Worm (Caenorhabditis elegans): ENCODE results near the gene str-52.

Gene str-52

DNA sequence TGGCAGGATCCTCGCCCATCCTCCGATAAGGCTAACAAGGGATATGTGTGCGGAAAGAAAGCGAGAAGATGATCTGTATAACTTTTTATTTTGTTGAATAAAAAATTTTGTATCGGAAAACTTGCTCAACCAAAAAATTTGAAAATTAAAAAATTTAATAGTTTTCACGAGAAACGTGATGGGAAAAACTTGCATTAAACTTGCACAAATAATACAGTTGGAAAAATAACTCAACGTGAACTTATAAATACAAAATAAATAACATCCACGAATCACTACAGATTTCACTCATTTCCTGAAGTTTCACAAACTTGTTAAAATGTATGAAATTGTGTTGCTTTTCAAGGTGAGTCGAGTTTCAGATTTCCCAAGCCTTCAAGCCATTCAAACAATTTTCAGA, 46.9 kb downstream of the str-52 start, which contains the start of gene F36F12.7:
TSS of gene F36F12.7 (plus strand) at position 301 of the 400 bp plus-strand sequence.
- no peak for TF ChIP-seq ama-1 (optimal IDR thresholded peaks at IDR 0.05)
- no peak for TF ChIP-seq elt-3 (tag; optimal IDR thresholded peaks at IDR 0.05)
- no peak for TF ChIP-seq R02D3.7 (tag; optimal IDR thresholded peaks at IDR 0.05)
- no peak for TF ChIP-seq daf-12 (tag; optimal IDR thresholded peaks at IDR 0.05)
- TF ChIP-seq nhr-11 (tag; optimal IDR thresholded peaks at IDR 0.05) = no peak
- TF ChIP-seq sea-2 (GFP tag; optimal IDR thresholded peaks at IDR 0.05) = no peak
- TF ChIP-seq pha-4 (tag; optimal IDR thresholded peaks at IDR 0.05) = no peak
- no peak for TF ChIP-seq nhr-12 (tag; optimal IDR thresholded peaks at IDR 0.05)
- no peak for TF ChIP-seq egl-5 (tag; optimal IDR thresholded peaks at IDR 0.05)
- TF ChIP-seq tbx-2 (tag; optimal IDR thresholded peaks at IDR 0.05) = no peak
- no peak for TF ChIP-seq nhr-43 (tag; optimal IDR thresholded peaks at IDR 0.05; ENCODE audit: poor library complexity, severe bottlenecking)
- TF ChIP-seq nhr-25 (tag; optimal IDR thresholded peaks at IDR 0.05) = no peak
- no peak for TF ChIP-seq ztf-4 (tag; optimal IDR thresholded peaks at IDR 0.05)
- TF ChIP-seq lin-15B (tag; optimal IDR thresholded peaks at IDR 0.05) = no peak
- TF ChIP-seq ceh-9 (tag; optimal IDR thresholded peaks at IDR 0.05) = no peak
- no peak for TF ChIP-seq zag-1 (tag; optimal IDR thresholded peaks at IDR 0.05)

DNA sequence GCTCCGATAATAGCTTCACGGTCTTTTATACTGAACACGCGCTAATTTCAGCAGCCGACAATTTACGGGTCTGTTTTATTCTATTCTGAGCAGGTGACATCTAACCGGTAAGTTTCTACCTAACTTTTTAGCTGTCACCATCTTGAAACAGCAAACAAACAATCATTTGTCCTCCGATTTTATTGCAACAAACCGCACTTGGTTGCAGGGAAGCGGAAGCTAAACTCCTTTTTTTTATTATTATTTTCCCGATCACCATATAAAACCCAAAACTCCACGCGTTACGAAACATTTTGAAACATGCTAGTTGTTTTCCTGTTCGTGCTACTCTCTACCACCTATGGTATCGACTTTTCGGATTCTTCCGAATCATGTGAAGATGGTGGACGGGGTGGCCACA, 48.3 kb downstream of the str-52 start, which contains the start of gene clec-208:
TSS of gene clec-208 (plus strand) at position 301 of the 400 bp plus-strand sequence.
- TF ChIP-seq sea-2 (GFP tag; optimal IDR thresholded peaks at IDR 0.05) (no peak), pha-4 (tag; optimal IDR thresholded peaks at IDR 0.05) (no peak), ceh-9 (tag; optimal IDR thresholded peaks at IDR 0.05) (no peak), ama-1 (optimal IDR thresholded peaks at IDR 0.05) (no peak), skn-1 (tag; optimal IDR thresholded peaks at IDR 0.05) (no peak), tbx-2 (tag; optimal IDR thresholded peaks at IDR 0.05) (no peak), nhr-76 (tag; optimal IDR thresholded peaks at IDR 0.05) (no peak)

DNA sequence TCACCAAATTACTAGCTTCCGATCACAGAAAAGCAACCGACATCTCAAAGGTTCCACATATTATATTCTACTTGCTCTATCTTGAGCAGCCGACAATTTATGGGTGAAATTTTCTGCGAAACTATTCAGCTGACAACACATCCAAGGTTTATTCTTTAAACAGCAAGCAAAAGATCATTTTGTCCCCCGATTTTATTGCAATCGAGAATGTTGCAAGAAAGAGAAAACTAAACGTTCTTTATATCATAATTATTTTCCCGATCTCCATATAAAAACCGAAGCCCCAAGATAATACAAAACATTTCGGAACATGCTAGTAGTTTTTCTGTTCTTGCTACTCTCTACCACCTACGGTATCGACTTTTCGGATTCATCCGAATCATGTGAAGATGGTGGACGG, 50.2 kb downstream of the str-52 start, which contains the start of gene clec-207:
TSS of gene clec-207 (plus strand) at position 301 of the 400 bp plus-strand sequence.
- no peak for TF ChIP-seq tbx-2 (tag; optimal IDR thresholded peaks at IDR 0.05)
- TF ChIP-seq mml-1 (tag; optimal IDR thresholded peaks at IDR 0.05) = no peak
- TF ChIP-seq ztf-11 (tag; optimal IDR thresholded peaks at IDR 0.05) = no peak
- TF ChIP-seq ama-1 (optimal IDR thresholded peaks at IDR 0.05) = no peak
- TF ChIP-seq egl-5 (tag; optimal IDR thresholded peaks at IDR 0.05) = no peak
- no peak for TF ChIP-seq lin-15B (tag; optimal IDR thresholded peaks at IDR 0.05)
- TF ChIP-seq elt-2 (tag; optimal IDR thresholded peaks at IDR 0.05) = no peak
- no peak for TF ChIP-seq nhr-28 (tag; optimal IDR thresholded peaks at IDR 0.05)
- no peak for TF ChIP-seq sea-2 (GFP tag; optimal IDR thresholded peaks at IDR 0.05)
- no peak for TF ChIP-seq eor-1 (tag; optimal IDR thresholded peaks at IDR 0.05)
- no peak for TF ChIP-seq nhr-76 (tag; optimal IDR thresholded peaks at IDR 0.05)
- no peak for TF ChIP-seq R02D3.7 (tag; optimal IDR thresholded peaks at IDR 0.05)
- TF ChIP-seq lin-39 (tag; optimal IDR thresholded peaks at IDR 0.05) = no peak

Data from whole organism, L3 larva.